Fruit fly (Drosophila melanogaster): ENCODE data around the gene AdamTS-B.

The AdamTS-B gene

DNA sequence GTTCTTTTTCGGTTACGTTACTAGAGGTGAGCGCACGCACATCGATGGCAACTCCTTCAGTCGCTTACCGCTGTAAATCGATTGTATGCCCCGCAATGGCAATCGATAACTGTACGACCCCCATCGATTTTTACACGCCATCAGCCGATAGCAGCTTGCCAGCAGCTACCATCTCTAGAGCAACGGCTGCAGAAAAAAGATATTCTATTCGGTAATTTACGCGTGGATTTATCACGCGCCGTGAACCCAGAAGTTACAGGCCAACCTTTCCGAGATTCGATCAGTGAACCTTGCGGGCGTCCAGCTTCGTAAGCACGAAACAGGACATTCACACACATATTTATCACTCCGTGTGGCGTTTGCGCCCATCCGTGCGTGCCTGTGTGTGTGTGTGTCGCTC is 32.5 kb upstream of the AdamTS-B start, which contains the start of the genes Sirt4 and CG4119 (continued):
- no peak for TF ChIP-seq CG4404 (GFP tag; IDR thresholded peaks at IDR 0.05)
- no peak for TF ChIP-seq CG11723 (GFP tag; optimal IDR thresholded peaks at IDR 0.05)
- TF ChIP-seq CG11093 (GFP tag; IDR thresholded peaks at IDR 0.05), result no peak
- peak; percentile 37; the same call in 1 of the 4 replicates for TF ChIP-seq Gug (GFP tag; IDR thresholded peaks at IDR 0.05)
- TF ChIP-seq tin (GFP tag; optimal IDR thresholded peaks at IDR 0.05), result peak; percentile 21
- no peak for TF ChIP-seq HLH54F (GFP tag; optimal IDR thresholded peaks at IDR 0.05)
- no peak for TF ChIP-seq CG5245 (GFP tag; optimal IDR thresholded peaks at IDR 0.05)
- no peak for TF ChIP-seq dysf (GFP tag; IDR thresholded peaks at IDR 0.05)
- TF ChIP-seq usp (GFP tag; optimal IDR thresholded peaks at IDR 0.05), result no peak
- TF ChIP-seq Med (GFP tag), result peak; percentile 85
- TF ChIP-seq dmrt99B (tag; optimal IDR thresholded peaks at IDR 0.05), result no peak
- peak; percentile 98 for TF ChIP-seq mld (GFP tag; IDR thresholded peaks at IDR 0.05; ENCODE audit: partially characterized antibody)
- no peak for TF ChIP-seq CG7357 (GFP tag; IDR thresholded peaks at IDR 0.05)
- TF ChIP-seq CG11398 (GFP tag; optimal IDR thresholded peaks at IDR 0.05), result no peak
- TF ChIP-seq CG7271 (tag; optimal IDR thresholded peaks at IDR 0.05), result no peak
- TF ChIP-seq Hmx (GFP tag; optimal IDR thresholded peaks at IDR 0.05), result no peak
- TF ChIP-seq CG34422 (GFP tag; IDR thresholded peaks at IDR 0.05), result peak; percentile 56; the same call in 1 of the 3 replicates
- no peak for TF ChIP-seq CG13296 (GFP tag; optimal IDR thresholded peaks at IDR 0.05)
- TF ChIP-seq CG8281 (tag; optimal IDR thresholded peaks at IDR 0.05), result no peak
- TF ChIP-seq Sin3A (optimal IDR thresholded peaks at IDR 0.05), result peak; percentile 68
- TF ChIP-seq zen (tag; optimal IDR thresholded peaks at IDR 0.05), result no peak
- no peak for TF ChIP-seq pho (GFP tag; optimal IDR thresholded peaks at IDR 0.05)
- peak; percentile 33 for TF ChIP-seq Ets65A (GFP tag)
- no peak for TF ChIP-seq CG17802 (tag; optimal IDR thresholded peaks at IDR 0.05)
- no peak for TF ChIP-seq sr (GFP tag; IDR thresholded peaks at IDR 0.05)
- no peak for TF ChIP-seq slou (GFP tag; optimal IDR thresholded peaks at IDR 0.05)
- TF ChIP-seq Fer3 (tag; optimal IDR thresholded peaks at IDR 0.05), result no peak
- TF ChIP-seq Hr39 (optimal IDR thresholded peaks at IDR 0.05), result no peak
- TF ChIP-seq CG17385 (GFP tag; optimal IDR thresholded peaks at IDR 0.05), result no peak
- TF ChIP-seq corto (GFP tag; optimal IDR thresholded peaks at IDR 0.05), result no peak
- no peak for TF ChIP-seq psq (GFP tag; optimal IDR thresholded peaks at IDR 0.05)
- TF ChIP-seq luna (GFP tag; optimal IDR thresholded peaks at IDR 0.05), result no peak
- TF ChIP-seq jing (GFP tag; optimal IDR thresholded peaks at IDR 0.05), result no peak
- no peak for TF ChIP-seq Ravus (GFP tag; IDR thresholded peaks at IDR 0.05)
- no peak for TF ChIP-seq wor (GFP tag; IDR thresholded peaks at IDR 0.05)
- TF ChIP-seq stc (GFP tag; IDR thresholded peaks at IDR 0.05), result no peak
- peak; percentile 2 for TF ChIP-seq CG18011 (GFP tag; optimal IDR thresholded peaks at IDR 0.05)
- no peak for TF ChIP-seq CG1647 (GFP tag; optimal IDR thresholded peaks at IDR 0.05)
- peak; percentile 43 for TF ChIP-seq grau (tag; optimal IDR thresholded peaks at IDR 0.05)
- no peak for TF ChIP-seq CG10274 (GFP tag; optimal IDR thresholded peaks at IDR 0.05)
- TF ChIP-seq croc (GFP tag; conservative IDR thresholded peaks at IDR 0.05), result no peak
- no peak for TF ChIP-seq CG2202 (tag; optimal IDR thresholded peaks at IDR 0.05)
- no peak for TF ChIP-seq CG6254 (GFP tag; optimal IDR thresholded peaks at IDR 0.05)
- TF ChIP-seq CG15514 (GFP tag; optimal IDR thresholded peaks at IDR 0.05), result peak; percentile 95
- TF ChIP-seq CG43689 (GFP tag; IDR thresholded peaks at IDR 0.05), result no peak
- TF ChIP-seq da (GFP tag; optimal IDR thresholded peaks at IDR 0.05), result no peak
- TF ChIP-seq CG9727 (GFP tag; optimal IDR thresholded peaks at IDR 0.05), result peak; percentile 9
- TF ChIP-seq CG8944 (GFP tag; optimal IDR thresholded peaks at IDR 0.05), result no peak
- TF ChIP-seq jumu (GFP tag; optimal IDR thresholded peaks at IDR 0.05), result peak; percentile 44
- no peak for TF ChIP-seq CG14441 (GFP tag; IDR thresholded peaks at IDR 0.05)
- peak; percentile 12 for TF ChIP-seq CG1792 (GFP tag; optimal IDR thresholded peaks at IDR 0.05)
- no peak for TF ChIP-seq CG16815 (GFP tag; optimal IDR thresholded peaks at IDR 0.05)
- TF ChIP-seq dati (GFP tag; IDR thresholded peaks at IDR 0.05), result no peak
